Worm (Caenorhabditis elegans) whole organism, late embryonic: ENCODE data around the gene unk-1.

ENCODE experiments used
- hlh-8 ChIP-seq: sonication (generic microtip); optimal IDR thresholded peaks from 2 replicates; lab custom pipeline; 2016; ENCODE audit warnings: missing genotype, missing genetic modification characterization, missing compliant biosample characterization
- nhr-11 ChIP-seq: fragments of 150-350 bp; optimal IDR thresholded peaks from 2 replicates; lab custom pipeline; 2014; ENCODE audit warnings: missing biosample characterization, missing genetic modification characterization

DNA sequence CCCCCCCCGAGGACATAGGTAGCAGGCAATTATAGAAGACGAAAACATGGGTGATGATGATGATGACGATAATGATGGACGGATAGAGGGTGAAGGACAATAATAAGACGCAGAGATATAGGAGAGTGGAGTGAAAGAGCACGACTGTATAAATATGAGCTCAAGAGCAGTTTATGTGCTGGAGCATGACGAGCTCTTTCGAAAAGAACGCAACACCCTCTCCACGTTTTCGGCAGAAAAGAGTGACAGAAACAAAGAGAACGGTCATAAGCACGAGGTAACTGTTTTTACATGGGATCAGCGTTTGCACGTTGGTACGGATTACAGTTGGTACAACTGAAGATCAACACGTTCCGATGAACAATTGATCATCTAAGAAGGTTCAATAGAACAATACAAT, 15.8 kb upstream of the unk-1 start:
- no peak for TF ChIP-seq nhr-11
- no peak for TF ChIP-seq hlh-8 (tag; lab: Kevin White, UChicago)
